Worm (Caenorhabditis elegans): Measurements from ENCODE around the gene mesp-1.

ce11 chrIV:8472493-8472892 lies 26.6 kb upstream of the mesp-1 start, which contains the start of gene oat-1:
- TF ChIP-seq nhr-11 (tag; optimal IDR thresholded peaks at IDR 0.05) (no peak), blmp-1 (tag; optimal IDR thresholded peaks at IDR 0.05; ENCODE audit: insufficient read depth) (no peak), peb-1 (tag; optimal IDR thresholded peaks at IDR 0.05) (no peak), lsy-2 (tag; optimal IDR thresholded peaks at IDR 0.05) (no peak), ceh-82 (tag; optimal IDR thresholded peaks at IDR 0.05) (no peak), egl-27 (tag; optimal IDR thresholded peaks at IDR 0.05) (no peak), lin-39 (tag; optimal IDR thresholded peaks at IDR 0.05) (no peak), unc-62 (GFP tag; optimal IDR thresholded peaks at IDR 0.05) (no peak)
